Fruit fly (Drosophila melanogaster): ENCODE results near the gene eRF3.

DNA sequence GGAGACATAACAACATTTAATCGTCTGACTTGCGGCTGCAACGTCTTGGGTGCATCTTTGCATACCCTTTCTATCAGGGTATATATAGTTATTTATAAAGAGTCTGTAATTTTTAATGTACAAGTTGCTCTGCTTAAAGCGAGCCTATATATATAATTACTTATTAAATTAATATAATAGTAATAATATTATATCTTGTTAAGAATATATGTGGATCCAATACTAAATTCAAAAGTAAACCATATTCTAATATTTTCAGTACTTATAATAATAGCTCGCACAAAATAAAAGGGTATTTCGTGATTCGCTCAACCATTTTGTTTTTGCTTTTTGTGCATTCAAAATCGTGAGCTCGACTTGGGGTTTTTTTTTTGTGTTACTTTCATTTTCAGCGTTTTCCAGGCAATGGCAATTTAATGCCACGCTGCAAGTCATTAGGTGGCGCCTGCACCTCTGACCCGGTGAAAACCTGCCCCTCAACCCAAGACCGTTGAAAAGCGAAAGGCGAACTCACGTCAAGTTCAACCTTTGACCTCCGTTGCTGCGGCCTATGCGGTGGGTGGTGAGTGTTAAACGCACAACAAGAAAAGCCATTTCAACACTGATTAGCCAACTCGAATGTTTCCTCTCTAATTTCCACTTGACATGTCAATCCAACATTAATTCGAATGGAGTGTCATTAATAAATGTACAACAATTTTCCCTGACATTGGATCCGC, 51.8 kb downstream of the eRF3 start:
- TF ChIP-seq pan (optimal IDR thresholded peaks at IDR 0.05) (no peak), woc (GFP tag; optimal IDR thresholded peaks at IDR 0.05) (no peak), dmrt93B (GFP tag; optimal IDR thresholded peaks at IDR 0.05) (no peak), psq (GFP tag; optimal IDR thresholded peaks at IDR 0.05) (no peak), CG9705 (GFP tag; optimal IDR thresholded peaks at IDR 0.05) (no peak), rgr (GFP tag; optimal IDR thresholded peaks at IDR 0.05) (no peak), br (GFP tag; optimal IDR thresholded peaks at IDR 0.05) (no peak), Abd-B (GFP tag; optimal IDR thresholded peaks at IDR 0.05) (no peak), Myc (optimal IDR thresholded peaks at IDR 0.05) (no peak), jim (GFP tag; optimal IDR thresholded peaks at IDR 0.05) (no peak), N (GFP tag; optimal IDR thresholded peaks at IDR 0.05) (no peak)
